Worm (Caenorhabditis elegans) whole organism, L4 larva: ENCODE data around the gene glb-20.

Source experiments
- F37D6.2 ChIP-seq: sonication (generic microtip); optimal IDR thresholded peaks from 2 replicates; lab custom pipeline; 2016; ENCODE audit warnings: mild to moderate bottlenecking, missing genetic modification characterization, missing compliant biosample characterization
- F44E2.7 ChIP-seq: fragments of 200-800 bp; sonication (Bioruptor generic); IDR thresholded peaks from 2 replicates; pipeline ENCODE4 v2.1.2; 2022; ENCODE audit warnings: missing genetic modification characterization, missing compliant biosample characterization
- R02D3.7 ChIP-seq: fragments of 150-350 bp; sonication (generic microtip); optimal IDR thresholded peaks from 3 replicates; lab custom pipeline; 2014; ENCODE audit warnings: missing biosample characterization, missing genetic modification characterization
- T20F7.1 ChIP-seq: fragments of 200-800 bp; sonication (Bioruptor generic); optimal IDR thresholded peaks from 2 replicates; lab custom pipeline; 2018; ENCODE audit warnings: mild to moderate bottlenecking, missing genetic modification characterization, missing compliant biosample characterization
- T26A8.4 ChIP-seq: fragments of 200-800 bp; sonication (Bioruptor generic); IDR thresholded peaks from 2 replicates; pipeline ENCODE4 v1.3.6; 2022; ENCODE audit warnings: missing genetic modification characterization, missing compliant biosample characterization
- Y5F2A.4 ChIP-seq: fragments of 200-800 bp; sonication (Bioruptor generic); optimal IDR thresholded peaks from 2 replicates; lab custom pipeline; 2018; ENCODE audit warnings: mild to moderate bottlenecking, missing genetic modification characterization, missing compliant biosample characterization
- Y75B8A.6 ChIP-seq: fragments of 200-800 bp; sonication (Bioruptor generic); IDR thresholded peaks from 2 replicates; pipeline ENCODE4 v1.3.6; 2022; ENCODE audit warnings: missing genetic modification reagents, missing genetic modification characterization, missing compliant biosample characterization
- aly-2 ChIP-seq: sonication (generic microtip); optimal IDR thresholded peaks from 2 replicates; lab custom pipeline; 2018; ENCODE audit warnings: missing biosample characterization, missing genetic modification characterization
- attf-4 ChIP-seq: sonication (generic microtip); optimal IDR thresholded peaks from 3 replicates; lab custom pipeline; 2017; ENCODE audit warnings: missing biosample characterization, missing genetic modification characterization
- ceh-20 ChIP-seq: fragments of 200-800 bp; sonication (Bioruptor generic); IDR thresholded peaks from 2 replicates; pipeline ENCODE4 v1.3.6; 2022; ENCODE audit warnings: missing genetic modification reagents, missing genetic modification characterization, missing compliant biosample characterization
- ceh-28 ChIP-seq: fragments of 150-350 bp; optimal IDR thresholded peaks from 2 replicates; lab custom pipeline; 2014; ENCODE audit warnings: missing biosample characterization, missing genetic modification reagents, missing genetic modification characterization
- ceh-62 ChIP-seq: sonication (generic microtip); optimal IDR thresholded peaks from 2 replicates; lab custom pipeline; 2017; ENCODE audit warnings: missing biosample characterization, missing genetic modification characterization
- cey-2 ChIP-seq: sonication (generic microtip); optimal IDR thresholded peaks from 3 replicates; lab custom pipeline; 2017; ENCODE audit warnings: missing genetic modification characterization, mild to moderate bottlenecking, missing compliant biosample characterization, antibody characterized with exemption, borderline replicate concordance; ENCODE audit not compliant: insufficient read depth
- ctbp-1 ChIP-seq: fragments of 200-800 bp; sonication (Bioruptor generic); IDR thresholded peaks from 2 replicates; pipeline ENCODE4 v1.3.6; 2022; ENCODE audit warnings: missing genetic modification reagents, missing genetic modification characterization, missing compliant biosample characterization
- dpl-1 ChIP-seq: fragments of 150-350 bp; optimal IDR thresholded peaks from 2 replicates; lab custom pipeline; 2014; ENCODE audit warnings: missing biosample characterization, missing genetic modification reagents, missing genetic modification characterization
- dve-1 ChIP-seq: sonication (generic microtip); optimal IDR thresholded peaks from 2 replicates; lab custom pipeline; 2017; ENCODE audit warnings: antibody characterized with exemption, mild to moderate bottlenecking, missing genetic modification characterization, missing compliant biosample characterization; ENCODE audit not compliant: insufficient read depth
- egl-27 ChIP-seq: sonication (generic microtip); optimal IDR thresholded peaks from 3 replicates; lab custom pipeline; 2017; ENCODE audit warnings: missing biosample characterization, missing genetic modification reagents, missing genetic modification characterization
- egl-43 ChIP-seq: fragments of 200-800 bp; sonication (Bioruptor generic); IDR thresholded peaks from 2 replicates; pipeline ENCODE4 v1.3.6; 2022; ENCODE audit warnings: missing genetic modification reagents, missing genetic modification characterization, missing compliant biosample characterization
- fkh-10 ChIP-seq: fragments of 150-350 bp; optimal IDR thresholded peaks from 2 replicates; lab custom pipeline; 2014; ENCODE audit warnings: missing biosample characterization, missing genetic modification reagents, missing genetic modification characterization
- fos-1 ChIP-seq: fragments of 150-350 bp; optimal IDR thresholded peaks from 2 replicates; lab custom pipeline; 2014; ENCODE audit warnings: missing biosample characterization, missing genetic modification characterization
- gei-8 ChIP-seq: fragments of 200-800 bp; sonication (Bioruptor generic); optimal IDR thresholded peaks from 2 replicates; lab custom pipeline; 2018; ENCODE audit warnings: mild to moderate bottlenecking, missing genetic modification characterization, missing compliant biosample characterization
- hlh-11 ChIP-seq: fragments of 200-800 bp; sonication (Bioruptor generic); optimal IDR thresholded peaks from 2 replicates; lab custom pipeline; 2018; ENCODE audit warnings: mild to moderate bottlenecking, missing genetic modification characterization, missing compliant biosample characterization
- hlh-30 ChIP-seq: sonication (generic microtip); optimal IDR thresholded peaks from 2 replicates; lab custom pipeline; 2017; ENCODE audit warnings: antibody characterized with exemption, mild to moderate bottlenecking, missing genetic modification characterization, missing compliant biosample characterization; ENCODE audit not compliant: insufficient read depth
- lin-1 ChIP-seq: fragments of 200-800 bp; sonication (Bioruptor generic); IDR thresholded peaks from 2 replicates; pipeline ENCODE4 v1.3.6; 2022; ENCODE audit warnings: missing genetic modification reagents, missing genetic modification characterization, missing compliant biosample characterization
- lin-15B ChIP-seq: fragments of 150-350 bp; sonication (generic microtip); optimal IDR thresholded peaks from 3 replicates; lab custom pipeline; 2014; ENCODE audit warnings: missing biosample characterization, missing genetic modification characterization
- lir-3 ChIP-seq: sonication (generic microtip); optimal IDR thresholded peaks from 2 replicates; lab custom pipeline; 2016; ENCODE audit warnings: mild to moderate bottlenecking, missing genetic modification characterization, missing compliant biosample characterization
- madf-9 ChIP-seq: fragments of 200-800 bp; sonication (Bioruptor generic); conservative IDR thresholded peaks from 2 replicates; pipeline ENCODE4 v1.3.6; 2022; ENCODE audit warnings: missing genetic modification reagents, missing genetic modification characterization, missing compliant biosample characterization
- mep-1 ChIP-seq: fragments of 150-350 bp; sonication (generic microtip); optimal IDR thresholded peaks from 3 replicates; lab custom pipeline; 2014; ENCODE audit warnings: missing biosample characterization, missing genetic modification characterization
- mes-2 ChIP-seq: sonication (generic microtip); optimal IDR thresholded peaks from 2 replicates; lab custom pipeline; 2016; ENCODE audit warnings: missing genotype, mild to moderate bottlenecking, missing genetic modification characterization, missing compliant biosample characterization; ENCODE audit not compliant: poor library complexity, severe bottlenecking
- nhr-10 ChIP-seq: fragments of 150-350 bp; optimal IDR thresholded peaks from 2 replicates; lab custom pipeline; 2014; ENCODE audit warnings: missing biosample characterization, missing genetic modification characterization
- nhr-111 ChIP-seq: fragments of 200-800 bp; sonication (Bioruptor generic); optimal IDR thresholded peaks from 2 replicates; lab custom pipeline; 2018; ENCODE audit warnings: mild to moderate bottlenecking, missing genetic modification characterization, missing compliant biosample characterization
- nhr-237 ChIP-seq: sonication (generic microtip); optimal IDR thresholded peaks from 2 replicates; lab custom pipeline; 2017; ENCODE audit warnings: missing biosample characterization, missing genetic modification characterization
- sdz-12 ChIP-seq: fragments of 200-800 bp; sonication (Bioruptor generic); optimal IDR thresholded peaks from 2 replicates; lab custom pipeline; 2018; ENCODE audit warnings: mild to moderate bottlenecking, missing genetic modification characterization, missing compliant biosample characterization
- set-16 ChIP-seq: fragments of 200-800 bp; sonication (Bioruptor generic); IDR thresholded peaks from 2 replicates; pipeline ENCODE4 v1.3.6; 2022; ENCODE audit warnings: missing genetic modification reagents, missing genetic modification characterization, missing compliant biosample characterization
- snpc-1.2 ChIP-seq: fragments of 200-800 bp; sonication (Bioruptor generic); IDR thresholded peaks from 2 replicates; pipeline ENCODE4 v1.3.6; 2022; ENCODE audit warnings: missing genetic modification reagents, missing genetic modification characterization, missing compliant biosample characterization
- snpc-4 ChIP-seq: fragments of 150-350 bp; optimal IDR thresholded peaks from 2 replicates; lab custom pipeline; 2014; ENCODE audit warnings: missing biosample characterization, missing genetic modification characterization
- spr-1 ChIP-seq: sonication (generic microtip); optimal IDR thresholded peaks from 2 replicates; lab custom pipeline; 2016; ENCODE audit warnings: mild to moderate bottlenecking, missing genetic modification characterization, missing compliant biosample characterization
- spr-3 ChIP-seq: fragments of 200-800 bp; sonication (Bioruptor generic); optimal IDR thresholded peaks from 2 replicates; lab custom pipeline; 2018; ENCODE audit warnings: mild to moderate bottlenecking, missing genetic modification characterization, missing compliant biosample characterization
- unc-39 ChIP-seq: sonication (generic microtip); optimal IDR thresholded peaks from 2 replicates; lab custom pipeline; 2017; ENCODE audit warnings: missing biosample characterization, missing genetic modification characterization
- vab-7 ChIP-seq: fragments of 200-800 bp; sonication (Bioruptor generic); IDR thresholded peaks from 2 replicates; pipeline ENCODE4 v1.3.6; 2022; ENCODE audit warnings: missing genetic modification reagents, missing genetic modification characterization, missing compliant biosample characterization
- zag-1 ChIP-seq: fragments of 150-350 bp; optimal IDR thresholded peaks from 2 replicates; lab custom pipeline; 2014; ENCODE audit warnings: missing biosample characterization, missing genetic modification characterization
- zip-2 ChIP-seq: fragments of 150-350 bp; optimal IDR thresholded peaks from 2 replicates; lab custom pipeline; 2014; ENCODE audit warnings: missing biosample characterization, missing genetic modification characterization
- ztf-11 ChIP-seq: fragments of 150-350 bp; optimal IDR thresholded peaks from 2 replicates; lab custom pipeline; 2014; ENCODE audit warnings: missing biosample characterization, missing genetic modification characterization

The glb-20 gene

ce11 chrX:13598021-13598499 lies 42.1 kb upstream of the glb-20 start, which contains the start of gene bra-1 (continued):
- TF ChIP-seq T20F7.1: peak; percentile 93
- no peak for TF ChIP-seq Y75B8A.6
- TF ChIP-seq F44E2.7 (GFP tag; lab: Robert Waterston, UW): no peak
- no peak for TF ChIP-seq sdz-12 (GFP tag; lab: Kevin White, UChicago)
- TF ChIP-seq nhr-10 (tag; lab: Kevin White, UChicago): no peak
- no peak for TF ChIP-seq zip-2
- no peak for TF ChIP-seq unc-39 (tag; lab: Kevin White, UChicago)
- 0 out of 2 replicates have a peak, but pooled peaks have one; percentile 37 for TF ChIP-seq egl-43 (GFP tag; lab: Robert Waterston, UW)
- no peak for TF ChIP-seq snpc-4 (tag; lab: Kevin White, UChicago)
- TF ChIP-seq attf-4 (tag; lab: Kevin White, UChicago): no peak
- TF ChIP-seq ceh-62 (tag; lab: Kevin White, UChicago): no peak
- TF ChIP-seq nhr-111 (GFP tag; lab: Kevin White, UChicago): no peak
- peak; percentile 54 for TF ChIP-seq hlh-11 (tag; lab: Kevin White, UChicago)
- no peak for TF ChIP-seq spr-3 (GFP tag; lab: Kevin White, UChicago)
- TF ChIP-seq ctbp-1 (GFP tag; lab: Robert Waterston, UW): no peak
- no peak for TF ChIP-seq snpc-1.2 (GFP tag; lab: Robert Waterston, UW)
- TF ChIP-seq lin-15B (tag; lab: Kevin White, UChicago): no peak
- no peak for TF ChIP-seq fkh-10
- no peak for TF ChIP-seq lir-3
- TF ChIP-seq set-16 (GFP tag; lab: Robert Waterston, UW): no peak
- peak; percentile 64 for TF ChIP-seq dve-1 (tag; lab: Kevin White, UChicago)
- TF ChIP-seq ceh-28 (tag; lab: Kevin White, UChicago): no peak
- no peak for TF ChIP-seq lin-1
- TF ChIP-seq hlh-30: peak; percentile 90
- TF ChIP-seq T26A8.4: no peak
- TF ChIP-seq nhr-237 (tag; lab: Kevin White, UChicago): no peak
- TF ChIP-seq madf-9: no peak
- no peak for TF ChIP-seq ztf-11 (tag; lab: Kevin White, UChicago)
- TF ChIP-seq aly-2 (tag; lab: Kevin White, UChicago): no peak
- TF ChIP-seq Y5F2A.4 (GFP tag; lab: Kevin White, UChicago): no peak
- no peak for TF ChIP-seq vab-7 (GFP tag; lab: Robert Waterston, UW)
- no peak for TF ChIP-seq egl-27 (tag; lab: Kevin White, UChicago)
- no peak for TF ChIP-seq zag-1 (tag; lab: Kevin White, UChicago)
- peak; percentile 43 for TF ChIP-seq mes-2
- TF ChIP-seq fos-1 (tag; lab: Kevin White, UChicago): no peak
- no peak for TF ChIP-seq ceh-20
- TF ChIP-seq gei-8: no peak
- TF ChIP-seq cey-2 (tag; lab: Kevin White, UChicago): no peak
- peak; percentile 27 for TF ChIP-seq F37D6.2 (tag; lab: Kevin White, UChicago)
- TF ChIP-seq dpl-1 (GFP tag; lab: Kevin White, UChicago): no peak
- TF ChIP-seq R02D3.7: no peak
- no peak for TF ChIP-seq mep-1 (tag; lab: Kevin White, UChicago)
- TF ChIP-seq spr-1 (tag; lab: Kevin White, UChicago): no peak
